Fruit fly (Drosophila melanogaster): ENCODE measurements around the gene CG3793.

CG3793 gene

dm6 chr2L:15776752-15777151 is 12.7 kb downstream of the CG3793 start, which contains the start of gene CG43760:
Gene CG43760, minus strand, starts transcription at chr2L:15776852.
- TF ChIP-seq usp (GFP tag; optimal IDR thresholded peaks at IDR 0.05) (no peak), Dll (optimal IDR thresholded peaks at IDR 0.05) (no peak), CG8478 (optimal IDR thresholded peaks at IDR 0.05) (no peak), pan (optimal IDR thresholded peaks at IDR 0.05) (no peak), psq (optimal IDR thresholded peaks at IDR 0.05) (no peak), EcR (GFP tag; optimal IDR thresholded peaks at IDR 0.05) (no peak)

- TF ChIP-seq psq (optimal IDR thresholded peaks at IDR 0.05) (no peak), CG8478 (optimal IDR thresholded peaks at IDR 0.05) (no peak), EcR (GFP tag; optimal IDR thresholded peaks at IDR 0.05) (no peak), pan (optimal IDR thresholded peaks at IDR 0.05) (no peak), Dll (optimal IDR thresholded peaks at IDR 0.05) (no peak), usp (GFP tag; optimal IDR thresholded peaks at IDR 0.05) (no peak)
Measured at dm6 chr2L:15782996-15783395, 19.0 kb downstream of the CG3793 start.

dm6 chr2L:15783785-15784184 is 19.8 kb downstream of the CG3793 start, which contains the start of gene t-Grip91:
Gene t-Grip91, plus strand, starts transcription at chr2L:15784085.
- no peak for TF ChIP-seq EcR (GFP tag; optimal IDR thresholded peaks at IDR 0.05)
- TF ChIP-seq pan (optimal IDR thresholded peaks at IDR 0.05): no peak
- TF ChIP-seq psq (optimal IDR thresholded peaks at IDR 0.05): no peak

- no peak for TF ChIP-seq psq (optimal IDR thresholded peaks at IDR 0.05)
- no peak for TF ChIP-seq CG8478 (optimal IDR thresholded peaks at IDR 0.05)
- no peak for TF ChIP-seq EcR (GFP tag; optimal IDR thresholded peaks at IDR 0.05)
Measured at dm6 chr2L:15796300-15796699, 32.3 kb downstream of the CG3793 start.

- TF ChIP-seq EcR (GFP tag; optimal IDR thresholded peaks at IDR 0.05): no peak
- no peak for TF ChIP-seq CG8478 (optimal IDR thresholded peaks at IDR 0.05)
- no peak for TF ChIP-seq pan (optimal IDR thresholded peaks at IDR 0.05)
- TF ChIP-seq Dll (optimal IDR thresholded peaks at IDR 0.05): no peak
- TF ChIP-seq usp (GFP tag; optimal IDR thresholded peaks at IDR 0.05): no peak
Measured at dm6 chr2L:15812041-15812440, 48.0 kb downstream of the CG3793 start, which contains the start of gene CG42876. Gene CG42876, minus strand, starts transcription at chr2L:15812141.

Measured in whole organism.